Worm (Caenorhabditis elegans) whole organism, L4/young adult: ENCODE results near the gene W06G6.20.

Experiments used
- W03F9.2 ChIP-seq: fragments of 150-350 bp; optimal IDR thresholded peaks from 2 replicates; lab custom pipeline; 2014; ENCODE audit warnings: missing biosample characterization, missing genetic modification characterization
- dao-5 ChIP-seq: sonication (generic microtip); optimal IDR thresholded peaks from 2 replicates; lab custom pipeline; 2016; ENCODE audit warnings: missing genotype, missing genetic modification characterization, moderate library complexity, missing compliant biosample characterization
- him-1 ChIP-seq: sonication (generic microtip); optimal IDR thresholded peaks from 2 replicates; lab custom pipeline; 2016; ENCODE audit warnings: missing genotype, missing genetic modification reagents, missing genetic modification characterization, missing compliant biosample characterization

DNA sequence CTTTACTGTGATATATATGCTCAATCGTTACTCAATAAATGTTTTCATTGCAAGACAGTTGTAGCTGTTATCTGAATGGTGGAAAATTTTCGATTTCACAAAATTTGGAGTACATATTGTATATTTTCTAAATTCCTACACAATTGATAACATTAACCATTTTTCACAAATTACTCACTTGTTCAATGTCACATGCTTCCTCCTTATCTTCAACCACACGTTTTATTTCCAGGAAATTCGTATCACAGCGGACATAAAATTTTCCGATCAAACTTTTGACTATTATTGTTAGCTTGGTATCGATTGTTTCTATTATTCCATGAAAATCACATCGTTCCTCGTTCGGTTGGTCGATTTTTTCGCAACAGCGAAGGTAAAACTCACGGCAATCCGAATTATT is 39.7 kb downstream of the W06G6.20 start:
- TF ChIP-seq dao-5 (tag; lab: Kevin White, UChicago) (no peak), him-1 (tag; lab: Kevin White, UChicago) (no peak), W03F9.2 (tag; lab: Kevin White, UChicago) (no peak)
